Worm (Caenorhabditis elegans): ENCODE results near the gene C52G5.3.

ce11 chrX:12799831-12800230 is 46.1 kb downstream of the C52G5.3 start:
- no peak for TF ChIP-seq egl-27 (tag; optimal IDR thresholded peaks at IDR 0.05)
- no peak for TF ChIP-seq lin-13 (GFP tag; optimal IDR thresholded peaks at IDR 0.05)
- TF ChIP-seq fkh-10 (GFP tag; optimal IDR thresholded peaks at IDR 0.05), result no peak
- TF ChIP-seq ztf-11 (tag; optimal IDR thresholded peaks at IDR 0.05), result no peak
- TF ChIP-seq hlh-4 (tag; optimal IDR thresholded peaks at IDR 0.05), result no peak
- TF ChIP-seq tlp-1 (tag; optimal IDR thresholded peaks at IDR 0.05), result no peak
- TF ChIP-seq nhr-28 (tag; optimal IDR thresholded peaks at IDR 0.05), result no peak
- no peak for TF ChIP-seq nhr-237 (tag; optimal IDR thresholded peaks at IDR 0.05)
- no peak for TF ChIP-seq ztf-4 (tag; optimal IDR thresholded peaks at IDR 0.05)
- no peak for TF ChIP-seq unc-62 (GFP tag; optimal IDR thresholded peaks at IDR 0.05)
- TF ChIP-seq tbx-2 (tag; optimal IDR thresholded peaks at IDR 0.05), result no peak

Measured in whole organism, L1 larva.